Fruit fly (Drosophila melanogaster) Kc167 (cell line): Measurements from ENCODE around the gene mTerf5.

ENCODE experiments used
- Myc ChIP-seq: fragments of >200 bp; optimal IDR thresholded peaks from 2 replicates; lab custom pipeline; 2017; ENCODE audit warnings: missing external identifiers
- insv ChIP-seq: fragments of >200 bp; optimal IDR thresholded peaks from 3 replicates; lab custom pipeline; 2018; ENCODE audit warnings: missing external identifiers
- psq ChIP-seq: fragments of >200 bp; optimal IDR thresholded peaks from 2 replicates; lab custom pipeline; 2017; ENCODE audit warnings: missing external identifiers
- ttk ChIP-seq: sonication (Bioruptor generic); optimal IDR thresholded peaks from 2 replicates; lab custom pipeline; 2017; ENCODE audit warnings: missing external identifiers

DNA sequence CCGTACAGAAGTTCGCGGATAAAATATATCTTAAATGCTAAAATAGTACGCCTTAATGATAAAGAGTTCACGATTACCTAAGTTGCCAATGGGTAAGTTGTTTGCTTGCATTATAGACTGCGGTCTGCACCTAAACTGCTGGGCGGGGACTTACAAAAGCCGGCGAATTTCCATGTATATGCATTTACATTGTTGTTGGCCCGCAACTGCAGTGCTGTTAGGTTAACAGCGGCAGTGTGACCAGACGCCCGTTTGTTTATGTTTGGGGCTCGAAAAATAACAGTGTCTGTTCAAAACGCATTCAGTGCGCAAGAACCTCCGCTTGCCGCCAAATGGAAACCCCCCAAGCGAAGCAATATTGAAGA lies 23.6 kb downstream of the mTerf5 start:
- TF ChIP-seq ttk = no peak
- TF ChIP-seq Myc (lab: Kevin White, UChicago) = no peak
- TF ChIP-seq psq (lab: Kevin White, UChicago) = no peak
- TF ChIP-seq insv (lab: Kevin White, UChicago) = no peak
